Fruit fly (Drosophila melanogaster) whole organism, embryonic: ENCODE data around the gene Mnn1.
A peak's percentile ranks its signal among the peaks of the same experiment; 100 is the strongest.

ENCODE experiments used
- Asciz ChIP-seq: fragments of 200-800 bp; sonication (Bioruptor generic); optimal IDR thresholded peaks from 2 replicates; lab custom pipeline; 2017; ENCODE audit warnings: missing biosample characterization, mild to moderate bottlenecking, missing genetic modification characterization, missing genetic modification reagents
- B-H1 ChIP-seq: fragments of 200-800 bp; sonication (Bioruptor generic); IDR thresholded peaks from 3 replicates; pipeline ENCODE4 v1.3.6; 2022; ENCODE audit warnings: missing biosample characterization, missing genetic modification characterization
- CG10366 ChIP-seq: fragments of 200-800 bp; sonication (Bioruptor generic); IDR thresholded peaks from 2 replicates; pipeline ENCODE4 v1.3.6; 2022; ENCODE audit warnings: missing biosample characterization, missing genetic modification characterization
- CG10979 ChIP-seq: fragments of 200-800 bp; sonication (Bioruptor generic); optimal IDR thresholded peaks from 2 replicates; lab custom pipeline; 2018; ENCODE audit warnings: missing biosample characterization, mild to moderate bottlenecking, missing genetic modification characterization, moderate library complexity
- CG11398 ChIP-seq: fragments of 200-800 bp; sonication (Bioruptor generic); optimal IDR thresholded peaks from 2 replicates; lab custom pipeline; 2016; ENCODE audit warnings: missing biosample characterization, missing genetic modification characterization
- CG12299 ChIP-seq: fragments of 200-800 bp; sonication (Bioruptor generic); optimal IDR thresholded peaks from 2 replicates; lab custom pipeline; 2018; ENCODE audit warnings: missing biosample characterization, mild to moderate bottlenecking, missing genetic modification characterization
- CG12769 ChIP-seq: fragments of 200-800 bp; sonication (Bioruptor generic); optimal IDR thresholded peaks from 2 replicates; lab custom pipeline; 2019; ENCODE audit warnings: missing biosample characterization, mild to moderate bottlenecking, missing genetic modification characterization, moderate library complexity
- CG15514 ChIP-seq: fragments of 200-800 bp; sonication (Bioruptor generic); optimal IDR thresholded peaks from 3 replicates; lab custom pipeline; 2017; ENCODE audit warnings: missing biosample characterization, missing genetic modification characterization, mild to moderate bottlenecking, moderate library complexity, missing genetic modification reagents
- CG17829 ChIP-seq: fragments of 200-800 bp; optimal IDR thresholded peaks from 2 replicates; lab custom pipeline; 2019; ENCODE audit warnings: missing biosample characterization, mild to moderate bottlenecking, missing genetic modification characterization, moderate library complexity
- CG18262 ChIP-seq: fragments of 200-800 bp; optimal IDR thresholded peaks from 3 replicates; lab custom pipeline; 2019; ENCODE audit warnings: missing biosample characterization, mild to moderate bottlenecking, missing genetic modification characterization, moderate library complexity
- CG18764 ChIP-seq: fragments of 200-800 bp; sonication (Bioruptor generic); optimal IDR thresholded peaks from 3 replicates; lab custom pipeline; 2016; ENCODE audit warnings: missing biosample characterization, missing genetic modification characterization
- CG3407 ChIP-seq: fragments of 200-800 bp; sonication (Bioruptor generic); optimal IDR thresholded peaks from 2 replicates; lab custom pipeline; 2018; ENCODE audit warnings: missing biosample characterization, mild to moderate bottlenecking, missing genetic modification characterization
- CG5245 ChIP-seq: fragments of 200-800 bp; sonication (Bioruptor generic); optimal IDR thresholded peaks from 3 replicates; lab custom pipeline; 2016; ENCODE audit warnings: missing biosample characterization, missing genetic modification characterization
- CG6654 ChIP-seq: fragments of 200-800 bp; sonication (Bioruptor generic); optimal IDR thresholded peaks from 2 replicates; lab custom pipeline; 2017; ENCODE audit warnings: missing biosample characterization, mild to moderate bottlenecking, missing genetic modification characterization
- CG6689 ChIP-seq: fragments of 200-800 bp; sonication (Bioruptor generic); IDR thresholded peaks from 2 replicates; pipeline ENCODE4 v1.3.6; 2022; ENCODE audit warnings: missing biosample characterization, missing genetic modification characterization
- CG6765 ChIP-seq: fragments of 200-800 bp; sonication (Bioruptor generic); optimal IDR thresholded peaks from 3 replicates; lab custom pipeline; 2017; ENCODE audit warnings: missing biosample characterization, mild to moderate bottlenecking, missing genetic modification characterization
- CG7357 ChIP-seq: fragments of 200-800 bp; sonication (Bioruptor generic); IDR thresholded peaks from 3 replicates; pipeline ENCODE4 v1.3.6; 2022; ENCODE audit warnings: missing biosample characterization, missing genetic modification characterization
- Dp ChIP-seq: fragments of 200-800 bp; sonication (Bioruptor generic); optimal IDR thresholded peaks from 2 replicates; lab custom pipeline; 2018; ENCODE audit warnings: missing biosample characterization, mild to moderate bottlenecking, missing genetic modification characterization, moderate library complexity
- Dref ChIP-seq: fragments of 200-800 bp; sonication (Bioruptor generic); IDR thresholded peaks from 2 replicates; pipeline ENCODE4 v1.3.6; 2022; ENCODE audit warnings: missing biosample characterization, missing genetic modification characterization
- Fer3 ChIP-seq: fragments of 200-800 bp; sonication (Bioruptor generic); optimal IDR thresholded peaks from 2 replicates; lab custom pipeline; 2018; ENCODE audit warnings: missing biosample characterization, mild to moderate bottlenecking, missing genetic modification characterization, moderate library complexity
- GATAe ChIP-seq: fragments of 200-800 bp; sonication (Bioruptor generic); conservative IDR thresholded peaks from 2 replicates; pipeline ENCODE4 v1.3.6; 2022; ENCODE audit warnings: missing biosample characterization, missing genetic modification characterization
- Hsf ChIP-seq: fragments of 200-800 bp; sonication (Bioruptor generic); optimal IDR thresholded peaks from 3 replicates; lab custom pipeline; 2016; ENCODE audit warnings: missing biosample characterization, missing genetic modification characterization
- MTF-1 ChIP-seq: fragments of 200-800 bp; sonication (Bioruptor generic); optimal IDR thresholded peaks from 2 replicates; lab custom pipeline; 2018; ENCODE audit warnings: missing biosample characterization, mild to moderate bottlenecking, missing genetic modification characterization, borderline replicate concordance
- Oli ChIP-seq: fragments of 200-800 bp; sonication (Bioruptor generic); optimal IDR thresholded peaks from 2 replicates; lab custom pipeline; 2018; ENCODE audit warnings: missing biosample characterization, mild to moderate bottlenecking, missing genetic modification characterization, moderate library complexity
- PHDP ChIP-seq: fragments of 200-800 bp; sonication (Bioruptor generic); optimal IDR thresholded peaks from 3 replicates; lab custom pipeline; 2018; ENCODE audit warnings: missing biosample characterization, mild to moderate bottlenecking, missing genetic modification characterization, moderate library complexity
- Rfx ChIP-seq: fragments of 200-800 bp; sonication (Bioruptor generic); IDR thresholded peaks from 2 replicates; pipeline ENCODE4 v1.3.6; 2022; ENCODE audit warnings: missing biosample characterization, missing genetic modification characterization
- Rx ChIP-seq: fragments of 200-800 bp; sonication (Bioruptor generic); IDR thresholded peaks from 2 replicates; pipeline ENCODE4 v1.3.6; 2022; ENCODE audit warnings: missing biosample characterization, missing genetic modification characterization
- Sin3A ChIP-seq: fragments of >200 bp; optimal IDR thresholded peaks from 2 replicates; lab custom pipeline; 2018
- Stat92E ChIP-seq, 3 experiments: fragments of >200 bp in 2 of 3; fragments of 200-800 bp in 1 of 3; sonication (Bioruptor generic) in 1 of 3; optimal IDR thresholded peaks; 2 replicates each; lab custom pipeline; 2017 to 2019; ENCODE audit warnings: missing biosample characterization in 3 of 3, missing genetic modification characterization in 3 of 3, mild to moderate bottlenecking in 1 of 3, moderate library complexity in 1 of 3
- Usf ChIP-seq: fragments of 200-800 bp; sonication (Bioruptor generic); optimal IDR thresholded peaks from 2 replicates; lab custom pipeline; 2017; ENCODE audit warnings: missing genotype, missing biosample characterization, missing genetic modification characterization
- Xrp1 ChIP-seq: fragments of 200-800 bp; sonication (Bioruptor generic); IDR thresholded peaks from 2 replicates; pipeline ENCODE4 v1.3.6; 2022; ENCODE audit warnings: missing biosample characterization, missing genetic modification characterization
- ap ChIP-seq: fragments of 200-800 bp; sonication (Bioruptor generic); IDR thresholded peaks from 2 replicates; pipeline ENCODE4 v1.3.6; 2022; ENCODE audit warnings: missing biosample characterization, missing genetic modification characterization
- ato ChIP-seq: fragments of 200-800 bp; sonication (Bioruptor generic); IDR thresholded peaks from 2 replicates; pipeline ENCODE4 v1.3.6; 2022; ENCODE audit warnings: missing biosample characterization, missing genetic modification characterization; ENCODE audit not compliant: partially characterized antibody
- br ChIP-seq: fragments of >200 bp; optimal IDR thresholded peaks from 2 replicates; lab custom pipeline; 2017
- cad ChIP-seq: fragments of >200 bp; optimal IDR thresholded peaks from 2 replicates; lab custom pipeline; 2017; ENCODE audit warnings: missing biosample characterization, missing genetic modification characterization
- dysf ChIP-seq: fragments of 200-800 bp; sonication (Bioruptor generic); IDR thresholded peaks from 3 replicates; pipeline ENCODE4 v1.3.6; 2022; ENCODE audit warnings: missing biosample characterization, missing genetic modification characterization
- ems ChIP-seq: fragments of 200-800 bp; sonication (Bioruptor generic); optimal IDR thresholded peaks from 3 replicates; lab custom pipeline; 2016; ENCODE audit warnings: missing biosample characterization, missing genetic modification characterization
- ewg ChIP-seq: fragments of 200-800 bp; sonication (Bioruptor generic); optimal IDR thresholded peaks from 3 replicates; lab custom pipeline; 2017; ENCODE audit warnings: mild to moderate bottlenecking, missing biosample characterization, missing genetic modification reagents, missing genetic modification characterization
- fd3F ChIP-seq: fragments of 200-800 bp; sonication (Bioruptor generic); optimal IDR thresholded peaks from 2 replicates; lab custom pipeline; 2018; ENCODE audit warnings: missing biosample characterization, mild to moderate bottlenecking, missing genetic modification characterization, moderate library complexity
- hbn ChIP-seq: fragments of 200-800 bp; sonication (Bioruptor generic); IDR thresholded peaks from 2 replicates; pipeline ENCODE4 v1.3.6; 2022; ENCODE audit warnings: missing biosample characterization, missing genetic modification characterization; ENCODE audit not compliant: partially characterized antibody
- jigr1 ChIP-seq: fragments of 200-800 bp; sonication (Bioruptor generic); IDR thresholded peaks from 3 replicates; pipeline ENCODE4 v1.3.6; 2022; ENCODE audit warnings: missing biosample characterization, missing genetic modification characterization
- knrl ChIP-seq: fragments of 200-800 bp; sonication (Bioruptor generic); IDR thresholded peaks from 3 replicates; pipeline ENCODE4 v1.3.6; 2022; ENCODE audit warnings: missing biosample characterization, missing genetic modification characterization; ENCODE audit not compliant: partially characterized antibody
- lbe ChIP-seq: fragments of 200-800 bp; sonication (Bioruptor generic); optimal IDR thresholded peaks from 2 replicates; lab custom pipeline; 2016; ENCODE audit warnings: missing biosample characterization, mild to moderate bottlenecking, missing genetic modification characterization
- sd ChIP-seq: fragments of 200-800 bp; sonication (Bioruptor generic); optimal IDR thresholded peaks from 3 replicates; lab custom pipeline; 2018; ENCODE audit warnings: missing biosample characterization, mild to moderate bottlenecking, missing genetic modification characterization, moderate library complexity
- sens-2 ChIP-seq: fragments of 200-800 bp; sonication (Bioruptor generic); IDR thresholded peaks from 2 replicates; pipeline ENCODE4 v1.3.6; 2022; ENCODE audit warnings: missing biosample characterization, missing genetic modification characterization
- sim ChIP-seq: fragments of 200-800 bp; sonication (Bioruptor generic); IDR thresholded peaks from 2 replicates; pipeline ENCODE4 v1.3.6; 2022; ENCODE audit warnings: missing biosample characterization, missing genetic modification characterization
- toy ChIP-seq: fragments of 200-800 bp; sonication (Bioruptor generic); IDR thresholded peaks from 2 replicates; pipeline ENCODE4 v1.3.6; 2022; ENCODE audit warnings: missing biosample characterization, missing genetic modification characterization
- usp ChIP-seq: fragments of >200 bp; optimal IDR thresholded peaks from 2 replicates; lab custom pipeline; 2017; ENCODE audit warnings: missing biosample characterization, missing genetic modification characterization
- wdn ChIP-seq: fragments of 200-800 bp; sonication (Bioruptor generic); IDR thresholded peaks from 2 replicates; pipeline ENCODE4 v1.3.6; 2022; ENCODE audit warnings: missing biosample characterization, missing genetic modification characterization
- yki ChIP-seq: fragments of >200 bp; optimal IDR thresholded peaks from 3 replicates; lab custom pipeline; 2018
- zf30C ChIP-seq: fragments of 200-800 bp; sonication (Bioruptor generic); optimal IDR thresholded peaks from 3 replicates; lab custom pipeline; 2018; ENCODE audit warnings: missing biosample characterization, mild to moderate bottlenecking, missing genetic modification characterization

The Mnn1 gene

DNA sequence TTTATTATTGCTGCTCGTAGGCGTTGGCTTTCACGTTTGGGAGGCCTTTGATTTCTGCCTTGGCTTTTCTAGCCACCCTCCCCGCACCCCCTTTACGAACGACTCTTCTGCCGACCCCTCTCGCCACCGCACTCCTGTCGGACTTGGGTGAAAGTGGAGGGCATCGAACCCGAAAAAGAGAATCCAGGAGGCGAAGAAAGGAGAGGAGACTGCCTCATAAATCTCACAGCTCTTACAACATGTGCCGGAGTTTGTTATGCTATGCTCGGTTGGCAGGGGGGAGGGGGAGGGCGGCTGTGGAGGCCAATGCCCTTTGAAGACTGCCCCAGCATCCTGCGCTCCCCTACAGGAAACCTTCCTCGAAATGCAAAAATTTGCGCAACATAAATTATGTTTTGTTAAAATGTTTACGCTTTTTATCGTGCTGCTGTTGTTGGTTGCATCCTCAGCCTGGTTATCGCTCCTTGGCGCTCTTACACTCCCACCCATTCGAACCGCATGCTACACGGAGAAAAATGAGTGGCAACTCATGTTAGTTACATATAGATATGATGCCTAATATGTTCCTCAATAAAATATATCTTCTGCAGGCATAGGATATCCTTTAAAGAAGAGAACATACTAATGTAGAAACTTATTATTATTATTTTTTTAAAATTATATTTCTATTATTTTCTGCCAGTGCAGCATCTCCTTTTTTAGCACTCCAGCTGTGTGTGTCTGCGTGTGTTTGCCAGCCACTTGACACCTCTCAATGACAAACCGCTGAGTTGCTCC is 48.3 kb downstream of the Mnn1 start (continued):
- TF ChIP-seq CG15514 (GFP tag; lab: Kevin White, UChicago) (no peak), CG6765 (no peak), Dp (GFP tag; lab: Kevin White, UChicago) (no peak), sd (tag; lab: Kevin White, UChicago) (no peak), Stat92E (GFP tag; optimal IDR thresholded peaks at IDR 0.05; lab: Kevin White, UChicago) (no peak), hbn (GFP tag; lab: Robert Waterston, UW) (no peak), GATAe (GFP tag; lab: Robert Waterston, UW) (no peak), sim (GFP tag; lab: Robert Waterston, UW) (no peak), Dref (GFP tag; lab: Robert Waterston, UW) (no peak), CG3407 (GFP tag; lab: Kevin White, UChicago) (no peak), Asciz (no peak), Rx (GFP tag; lab: Robert Waterston, UW) (no peak), wdn (no peak), CG10979 (peak; percentile 1), CG17829 (tag; lab: Kevin White, UChicago) (peak; percentile 11), CG7357 (GFP tag; lab: Robert Waterston, UW) (no peak), sens-2 (no peak), CG11398 (GFP tag; lab: Kevin White, UChicago) (no peak), CG10366 (GFP tag; lab: Robert Waterston, UW) (no peak), ems (GFP tag; lab: Kevin White, UChicago) (no peak), zf30C (GFP tag; lab: Kevin White, UChicago) (peak; percentile 2), B-H1 (GFP tag; lab: Robert Waterston, UW) (no peak), CG5245 (GFP tag; lab: Kevin White, UChicago) (no peak), dysf (no peak), cad (GFP tag; lab: Kevin White, UChicago) (no peak), CG12299 (tag; lab: Kevin White, UChicago) (no peak), Usf (GFP tag; lab: Kevin White, UChicago) (no peak), MTF-1 (GFP tag; lab: Kevin White, UChicago) (no peak), Hsf (GFP tag; lab: Kevin White, UChicago) (no peak), CG6654 (GFP tag; lab: Kevin White, UChicago) (no peak), CG6689 (no peak), br (lab: Kevin White, UChicago) (no peak), fd3F (GFP tag; lab: Kevin White, UChicago) (no peak), PHDP (tag; lab: Kevin White, UChicago) (no peak), CG18262 (tag; lab: Kevin White, UChicago) (peak; percentile 30), ato (GFP tag; lab: Robert Waterston, UW) (no peak), CG18764 (GFP tag; lab: Kevin White, UChicago) (no peak), Fer3 (tag; lab: Kevin White, UChicago) (no peak), ewg (GFP tag; lab: Kevin White, UChicago) (no peak), toy (GFP tag; lab: Robert Waterston, UW) (no peak), lbe (GFP tag; lab: Kevin White, UChicago) (peak; percentile 43), knrl (no peak), jigr1 (GFP tag; lab: Robert Waterston, UW) (no peak), CG12769 (tag; lab: Kevin White, UChicago) (no peak), usp (GFP tag; lab: Kevin White, UChicago) (no peak), ap (0 out of 2 replicates have a peak, but pooled peaks have one; percentile 12), Rfx (GFP tag; lab: Robert Waterston, UW) (no peak), Xrp1 (GFP tag; lab: Robert Waterston, UW) (peak; percentile 39; the same call in 1 of the 2 replicates), Oli (no peak), Sin3A (lab: Kevin White, UChicago) (no peak), yki (no peak)
